Worm (Caenorhabditis elegans): Measurements from ENCODE around the gene fbxb-14.

The fbxb-14 gene

DNA sequence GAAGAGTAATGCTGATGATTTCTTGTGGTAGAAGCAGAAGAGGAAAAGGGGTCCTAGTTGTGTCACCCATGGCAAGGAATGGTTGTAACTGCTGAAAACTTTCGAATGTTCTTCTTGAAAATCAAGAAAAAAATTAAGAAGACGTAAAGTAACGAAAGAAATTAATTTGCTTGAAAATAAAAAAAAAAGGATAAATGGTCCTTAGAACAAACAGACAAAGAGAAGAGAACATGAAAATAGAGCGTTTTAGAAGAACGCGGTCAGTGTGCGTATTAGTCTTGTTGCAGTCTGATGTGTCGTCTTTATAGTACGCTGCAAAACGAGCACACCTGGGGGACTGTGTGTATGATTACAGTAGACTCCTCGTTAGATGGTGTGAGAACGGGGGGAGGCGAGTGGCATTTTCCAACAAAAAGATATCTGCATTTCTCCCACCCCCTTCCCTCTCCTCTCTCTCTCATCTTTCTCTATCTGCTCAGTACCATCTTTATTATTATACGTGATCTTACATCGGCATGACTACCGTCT, 1.8 kb upstream of the fbxb-14 start, which contains the start of the genes W08F4.12 and W08F4.13:
TSS of gene W08F4.12 (minus strand) at position 101 of the 528 bp plus-strand sequence.
TSS of gene W08F4.13 (plus strand) at position 478 of the 528 bp plus-strand sequence.
- TF ChIP-seq klf-2 (GFP tag; conservative IDR thresholded peaks at IDR 0.05) = no peak
- no peak for TF ChIP-seq ref-1 (GFP tag; conservative IDR thresholded peaks at IDR 0.05)
- no peak for TF ChIP-seq med-1 (GFP tag; optimal IDR thresholded peaks at IDR 0.05; ENCODE audit: insufficient read depth)
- TF ChIP-seq flt-1 (GFP tag; IDR thresholded peaks at IDR 0.05) = no peak
- TF ChIP-seq ztf-29 (GFP tag; IDR thresholded peaks at IDR 0.05) = no peak
- no peak for TF ChIP-seq T22C8.4 (GFP tag; IDR thresholded peaks at IDR 0.05)
- TF ChIP-seq tab-1 (GFP tag; IDR thresholded peaks at IDR 0.05) = no peak
- no peak for TF ChIP-seq ztf-23 (GFP tag; IDR thresholded peaks at IDR 0.05)
- TF ChIP-seq cog-1 (tag; optimal IDR thresholded peaks at IDR 0.05) = no peak

ce11 chrII:581983-582382, 566 bp downstream of the fbxb-14 start:
- TF ChIP-seq cog-1 (tag; optimal IDR thresholded peaks at IDR 0.05) (no peak), T22C8.4 (GFP tag; IDR thresholded peaks at IDR 0.05) (no peak), ztf-29 (GFP tag; IDR thresholded peaks at IDR 0.05) (no peak), med-1 (GFP tag; optimal IDR thresholded peaks at IDR 0.05; ENCODE audit: insufficient read depth) (no peak)

DNA sequence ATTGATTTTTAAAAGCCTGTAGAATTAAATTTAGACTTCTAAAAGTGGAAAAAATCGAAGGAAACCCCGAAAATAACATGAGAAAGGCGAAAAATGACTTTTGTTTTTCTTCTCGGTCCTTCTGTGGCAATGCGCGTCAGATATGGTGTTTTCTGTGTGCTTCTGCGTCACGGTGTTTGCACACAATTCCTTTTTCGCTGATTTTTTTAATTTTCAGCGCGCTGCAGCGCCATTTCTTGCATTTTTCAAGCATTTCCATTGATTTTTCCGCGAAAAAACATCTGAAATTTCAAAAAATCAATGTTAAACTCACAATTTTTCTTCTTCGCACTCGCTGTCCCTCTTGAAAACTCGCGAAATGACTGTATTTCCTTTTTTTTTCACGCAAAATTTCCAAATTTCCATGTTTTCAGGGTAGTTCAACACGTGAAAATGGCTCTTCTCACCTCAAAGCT, 2.3 kb downstream of the fbxb-14 start, which contains the start of the genes cdc-37 and W08F4.3:
TSS of gene cdc-37 (minus strand) at position 405 of the 455 bp plus-strand sequence.
TSS of gene W08F4.3 (plus strand) at position 414 of the 455 bp plus-strand sequence.
- TF ChIP-seq cog-1 (tag; optimal IDR thresholded peaks at IDR 0.05) = no peak
- no peak for TF ChIP-seq tab-1 (GFP tag; IDR thresholded peaks at IDR 0.05)
- no peak for TF ChIP-seq klf-2 (GFP tag; conservative IDR thresholded peaks at IDR 0.05)
- TF ChIP-seq ztf-23 (GFP tag; IDR thresholded peaks at IDR 0.05) = no peak
- TF ChIP-seq ref-1 (GFP tag; conservative IDR thresholded peaks at IDR 0.05) = no peak
- TF ChIP-seq med-1 (GFP tag; optimal IDR thresholded peaks at IDR 0.05; ENCODE audit: insufficient read depth) = no peak
- TF ChIP-seq flt-1 (GFP tag; IDR thresholded peaks at IDR 0.05) = no peak

DNA sequence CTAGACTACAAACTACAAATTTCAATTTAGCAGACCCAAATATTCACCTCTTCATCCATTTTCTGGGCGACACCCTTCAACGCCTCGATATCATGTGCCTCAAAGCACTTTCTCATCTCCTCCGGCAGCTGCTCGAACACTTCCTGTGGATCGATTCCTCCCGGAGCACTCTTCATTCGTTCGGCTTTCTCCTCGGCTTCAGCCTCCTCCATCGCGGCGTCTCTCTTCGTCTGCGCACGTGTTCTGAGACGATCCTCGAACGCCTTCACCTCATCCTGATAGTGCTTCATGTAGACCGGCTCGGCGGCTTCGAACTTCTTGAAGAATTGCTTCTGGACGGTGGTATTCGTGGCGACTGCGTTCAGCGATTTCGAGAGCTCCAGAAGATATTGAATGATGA, 3.7 kb downstream of the fbxb-14 start:
- no peak for TF ChIP-seq cog-1 (tag; optimal IDR thresholded peaks at IDR 0.05)
- TF ChIP-seq ztf-23 (GFP tag; IDR thresholded peaks at IDR 0.05) = no peak

DNA sequence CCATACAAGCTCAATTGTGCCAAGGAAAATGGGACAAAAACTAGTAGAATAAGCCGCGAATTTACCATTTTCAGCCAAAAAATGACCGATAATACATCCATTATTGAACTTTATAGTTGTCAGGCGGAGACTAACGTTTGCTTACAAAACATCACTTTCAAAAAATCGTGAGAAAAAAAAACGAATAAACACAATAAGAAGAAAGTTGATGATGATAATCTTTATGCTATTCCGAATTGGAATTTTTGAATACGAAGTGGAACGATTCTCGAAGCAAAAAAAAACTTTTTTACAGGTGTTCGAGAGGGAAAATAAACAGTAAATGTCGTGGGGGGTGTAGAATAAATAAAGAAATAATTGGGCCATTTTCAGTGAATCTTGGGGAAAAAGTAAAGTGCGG, 4.9 kb downstream of the fbxb-14 start, which contains the start of gene W08F4.7:
TSS of gene W08F4.7 (minus strand) at position 101 of the 400 bp plus-strand sequence.
- no peak for TF ChIP-seq med-1 (GFP tag; optimal IDR thresholded peaks at IDR 0.05; ENCODE audit: insufficient read depth)

DNA sequence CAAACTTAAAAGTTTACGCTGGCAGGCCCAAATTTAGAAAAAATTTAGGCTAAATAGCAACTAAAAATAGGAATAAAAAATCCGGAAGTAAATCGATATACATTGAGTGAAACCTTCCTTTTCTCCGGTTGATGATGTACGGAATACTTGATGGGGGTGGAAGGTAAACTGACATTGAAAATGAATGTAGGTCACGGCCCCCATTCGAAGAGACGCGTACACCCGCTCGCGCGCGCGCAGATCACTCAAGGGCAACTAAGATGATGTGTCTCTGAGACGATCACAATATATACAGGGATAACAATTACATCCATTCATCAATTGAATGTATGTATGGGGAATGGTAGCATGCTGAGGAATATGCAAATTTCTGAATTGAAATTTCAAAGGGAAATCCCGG, 8.5 kb downstream of the fbxb-14 start:
- TF ChIP-seq T22C8.4 (GFP tag; IDR thresholded peaks at IDR 0.05) (no peak), tab-1 (GFP tag; IDR thresholded peaks at IDR 0.05) (no peak), med-1 (GFP tag; optimal IDR thresholded peaks at IDR 0.05; ENCODE audit: insufficient read depth) (no peak)

DNA sequence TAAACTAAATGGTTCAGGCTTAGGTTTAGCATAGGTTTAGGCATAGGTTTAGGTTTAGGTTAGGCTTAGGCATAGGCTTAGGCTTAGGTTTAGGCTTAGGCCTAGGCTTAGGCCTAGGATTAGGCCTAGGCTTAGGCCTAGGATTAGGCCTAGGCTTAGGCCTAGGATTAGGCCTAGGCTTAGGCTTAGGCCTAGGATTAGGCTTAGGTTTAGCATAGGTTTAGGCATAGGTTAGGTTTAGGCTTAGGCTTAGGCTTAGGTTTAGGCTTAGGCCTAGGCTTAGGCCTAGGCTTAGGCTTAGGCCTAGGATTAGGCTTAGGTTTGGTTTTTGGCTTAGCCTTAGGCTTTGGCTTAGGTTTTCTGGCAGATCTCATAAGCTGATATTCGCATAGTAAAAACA, 9.0 kb downstream of the fbxb-14 start:
- peak; percentile 32; the same call in 1 of the 2 replicates for TF ChIP-seq ztf-29 (GFP tag; IDR thresholded peaks at IDR 0.05)

DNA sequence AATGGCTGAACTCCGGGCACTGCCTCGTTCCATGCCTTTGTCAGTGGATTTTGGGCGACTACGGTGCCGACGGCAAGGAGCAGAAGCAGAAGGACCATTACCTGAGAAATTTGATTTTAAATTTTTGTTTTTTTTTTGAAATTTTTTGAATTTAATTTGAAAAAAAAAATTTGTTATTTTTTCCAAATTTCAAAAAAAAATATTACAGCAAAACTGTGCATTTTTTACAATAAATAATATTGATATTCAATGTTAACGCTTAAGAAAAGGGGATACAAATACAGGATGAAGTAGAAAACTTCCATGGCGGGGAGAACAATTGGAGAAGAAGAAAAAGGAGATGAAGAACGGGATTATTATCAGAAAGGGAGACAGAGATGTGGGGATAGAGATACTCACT, 10.5 kb downstream of the fbxb-14 start, which contains the start of gene mlt-8:
TSS of gene mlt-8 (minus strand) at position 101 of the 400 bp plus-strand sequence.
- TF ChIP-seq cog-1 (tag; optimal IDR thresholded peaks at IDR 0.05) (no peak), tab-1 (GFP tag; IDR thresholded peaks at IDR 0.05) (no peak), ref-1 (GFP tag; conservative IDR thresholded peaks at IDR 0.05) (no peak), flt-1 (GFP tag; IDR thresholded peaks at IDR 0.05) (no peak), med-1 (GFP tag; optimal IDR thresholded peaks at IDR 0.05; ENCODE audit: insufficient read depth) (no peak), T22C8.4 (GFP tag; IDR thresholded peaks at IDR 0.05) (no peak), ztf-23 (GFP tag; IDR thresholded peaks at IDR 0.05) (no peak), klf-2 (GFP tag; conservative IDR thresholded peaks at IDR 0.05) (no peak), ztf-29 (GFP tag; IDR thresholded peaks at IDR 0.05) (no peak)

- no peak for TF ChIP-seq klf-2 (GFP tag; conservative IDR thresholded peaks at IDR 0.05)
- TF ChIP-seq tab-1 (GFP tag; IDR thresholded peaks at IDR 0.05) = no peak
- TF ChIP-seq flt-1 (GFP tag; IDR thresholded peaks at IDR 0.05) = no peak
- no peak for TF ChIP-seq ztf-23 (GFP tag; IDR thresholded peaks at IDR 0.05)
- no peak for TF ChIP-seq ref-1 (GFP tag; conservative IDR thresholded peaks at IDR 0.05)
- TF ChIP-seq ztf-29 (GFP tag; IDR thresholded peaks at IDR 0.05) = no peak
- no peak for TF ChIP-seq cog-1 (tag; optimal IDR thresholded peaks at IDR 0.05)
- no peak for TF ChIP-seq T22C8.4 (GFP tag; IDR thresholded peaks at IDR 0.05)
- TF ChIP-seq med-1 (GFP tag; optimal IDR thresholded peaks at IDR 0.05; ENCODE audit: insufficient read depth) = no peak
Observed at ce11 chrII:568776-569175, 13.8 kb downstream of the fbxb-14 start, which contains the start of gene W08F4.5. Gene W08F4.5, minus strand, starts transcription at chrII:568876.

DNA sequence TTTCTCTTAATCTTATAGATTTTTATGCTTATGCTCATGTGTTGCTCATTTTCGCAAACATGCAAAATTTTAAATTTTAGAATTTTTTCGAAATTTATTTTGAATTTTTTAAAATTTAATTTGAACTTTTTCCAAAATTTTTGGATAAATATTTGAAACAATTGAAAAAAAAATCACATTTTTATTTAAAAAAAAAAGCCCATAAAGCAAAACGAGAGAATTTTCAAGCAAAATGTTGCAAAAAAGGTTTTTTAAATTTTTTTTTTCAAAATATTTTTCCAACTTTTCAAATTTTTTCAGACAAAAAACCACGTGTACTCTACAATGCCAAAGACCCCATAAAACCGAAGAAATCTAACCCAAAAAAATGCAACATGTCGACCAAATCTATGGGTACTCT, 26.4 kb downstream of the fbxb-14 start, which contains the start of the genes C09E8.1 and C09E8.6:
TSS of gene C09E8.1 (plus strand) at position 301 of the 400 bp plus-strand sequence.
TSS of gene C09E8.6 (plus strand) at position 313 of the 400 bp plus-strand sequence.
- TF ChIP-seq ref-1 (GFP tag; conservative IDR thresholded peaks at IDR 0.05) (no peak), med-1 (GFP tag; optimal IDR thresholded peaks at IDR 0.05; ENCODE audit: insufficient read depth) (no peak), T22C8.4 (GFP tag; IDR thresholded peaks at IDR 0.05) (no peak), klf-2 (GFP tag; conservative IDR thresholded peaks at IDR 0.05) (no peak), ztf-29 (GFP tag; IDR thresholded peaks at IDR 0.05) (no peak), cog-1 (tag; optimal IDR thresholded peaks at IDR 0.05) (no peak), ztf-23 (GFP tag; IDR thresholded peaks at IDR 0.05) (no peak), tab-1 (GFP tag; IDR thresholded peaks at IDR 0.05) (no peak), flt-1 (GFP tag; IDR thresholded peaks at IDR 0.05) (no peak)

ce11 chrII:555371-555770, 27.2 kb downstream of the fbxb-14 start:
- peak; percentile 52 for TF ChIP-seq T22C8.4 (GFP tag; IDR thresholded peaks at IDR 0.05)
- no peak for TF ChIP-seq klf-2 (GFP tag; conservative IDR thresholded peaks at IDR 0.05)
